Worm (Caenorhabditis elegans) whole organism, dauer: ENCODE data around the gene C35B1.9.

Experiments used
- unc-62 ChIP-seq: sonication (generic microtip); optimal IDR thresholded peaks from 2 replicates; lab custom pipeline; 2017; ENCODE audit warnings: missing biosample characterization, missing genetic modification reagents, missing genetic modification characterization

The C35B1.9 gene

DNA sequence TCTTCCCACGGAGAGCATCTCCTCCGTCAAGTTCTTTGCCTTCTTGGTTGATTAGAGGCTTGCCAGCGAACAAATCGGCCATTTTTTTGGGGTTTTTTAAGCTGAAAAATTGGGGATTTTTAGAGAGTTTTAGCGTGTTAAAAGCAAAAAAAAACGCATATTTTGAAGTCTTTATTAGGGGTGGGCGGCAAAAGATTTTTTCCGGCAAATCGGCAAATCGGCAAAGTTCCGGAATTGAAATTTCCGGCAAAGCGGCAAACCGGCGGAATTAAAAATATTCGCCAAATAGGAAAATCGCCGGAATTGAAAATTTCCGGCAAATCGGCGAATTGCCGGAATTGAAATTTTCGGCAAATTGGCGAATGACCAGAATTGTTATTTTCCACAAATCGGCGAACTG is 3.4 kb upstream of the C35B1.9 start, which contains the start of gene C35B1.5:
Gene C35B1.5 (minus strand): TSS at position 101 of the 400 bp plus-strand sequence.
- no peak for TF ChIP-seq unc-62 (GFP tag; lab: Kevin White, UChicago)

ce11 chrIV:4083094-4083493 is 2.3 kb upstream of the C35B1.9 start:
- no peak for TF ChIP-seq unc-62 (GFP tag; lab: Kevin White, UChicago)

DNA sequence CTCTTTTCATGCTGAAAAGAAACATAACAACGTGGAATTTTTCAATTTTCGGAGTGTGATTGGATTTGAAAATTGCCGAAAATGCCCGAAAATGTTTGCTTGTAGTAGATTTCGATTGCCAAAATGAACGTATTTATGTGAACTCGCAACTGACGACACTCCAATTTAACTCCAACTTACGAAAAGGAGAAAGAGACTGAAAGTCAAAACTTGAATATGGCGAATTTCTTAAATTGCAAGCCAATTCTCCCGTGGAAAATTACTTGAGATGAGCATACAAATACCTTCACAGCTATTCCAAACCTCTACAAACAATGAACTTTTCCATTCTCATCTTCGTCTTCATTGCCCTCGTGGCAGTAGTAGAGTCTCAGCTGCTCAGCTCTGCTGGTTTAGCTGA is 1.9 kb upstream of the C35B1.9 start:
- no peak for TF ChIP-seq unc-62 (GFP tag; lab: Kevin White, UChicago)

DNA sequence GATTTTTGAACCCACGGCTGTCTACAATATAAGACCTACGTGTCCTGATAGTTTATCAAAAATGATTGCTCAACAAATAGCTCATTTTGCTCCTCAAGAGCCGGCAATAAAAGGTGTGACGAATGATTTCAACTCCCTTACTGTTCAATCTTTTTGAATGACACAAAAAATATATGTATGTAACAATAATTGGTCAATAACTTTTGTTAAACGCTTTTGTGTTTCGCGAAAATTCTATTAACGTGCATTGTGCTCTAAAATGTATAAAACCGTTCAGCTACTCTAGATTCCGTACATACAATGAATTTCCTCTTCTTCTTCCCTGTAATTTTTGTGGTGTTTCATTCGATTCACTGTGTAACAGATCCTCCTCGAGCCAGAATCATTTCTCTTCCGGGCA is 1.2 kb downstream of the C35B1.9 start, which contains the start of gene C35B1.4:
Gene C35B1.4 (plus strand): TSS at position 301 of the 400 bp plus-strand sequence.
- TF ChIP-seq unc-62 (GFP tag; lab: Kevin White, UChicago): no peak

ce11 chrIV:4078901-4079300 is 1.8 kb downstream of the C35B1.9 start, which contains the start of gene C35B1.8:
C35B1.8 (minus strand) TSS chrIV:4079001.
- no peak for TF ChIP-seq unc-62 (GFP tag; lab: Kevin White, UChicago)

DNA sequence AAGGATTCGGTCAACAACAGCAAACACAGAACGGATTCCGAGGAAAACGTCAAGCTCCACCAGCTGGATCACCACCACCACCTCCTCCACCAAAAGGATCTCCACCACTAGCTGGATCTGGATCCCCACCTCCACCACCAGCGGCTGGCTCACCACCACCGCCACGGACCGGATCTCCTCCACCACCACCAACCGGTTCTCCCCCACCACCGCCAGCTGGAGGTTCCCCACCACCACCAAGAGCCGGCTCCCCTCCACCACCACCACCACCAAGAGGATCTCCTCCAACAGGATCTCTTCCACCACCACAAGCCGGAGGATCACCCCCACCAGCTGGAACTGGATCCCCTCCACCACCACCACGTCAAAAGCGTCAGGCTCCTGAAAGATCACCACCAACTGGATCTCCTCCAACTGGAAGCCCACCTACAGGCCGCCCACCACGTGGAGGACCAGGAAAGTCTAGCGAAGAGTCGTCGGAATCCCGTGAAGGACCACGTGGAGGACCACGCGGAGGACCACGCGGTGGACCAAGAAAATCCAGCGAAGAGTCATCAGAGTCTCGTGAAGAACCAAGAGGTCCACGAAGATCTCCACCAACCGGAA is 4.0 kb downstream of the C35B1.9 start:
- no peak for TF ChIP-seq unc-62 (GFP tag; lab: Kevin White, UChicago)

DNA sequence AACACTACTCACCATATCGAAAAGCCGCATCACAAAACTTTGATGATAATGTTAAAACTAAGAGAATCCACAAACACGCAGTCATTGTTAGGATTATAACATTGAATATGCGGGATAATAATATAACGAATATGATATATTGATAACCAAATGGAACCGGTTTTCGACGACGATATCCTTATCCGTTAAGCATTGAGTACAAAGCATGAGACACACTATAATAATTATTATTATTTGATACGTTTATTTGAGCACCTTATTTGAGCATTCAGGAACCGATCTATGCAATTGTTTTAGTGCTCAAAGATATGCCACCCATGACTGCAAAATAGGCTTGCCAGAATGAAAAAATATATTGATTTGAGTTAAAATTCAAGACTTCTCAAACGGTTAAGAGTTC is 6.1 kb downstream of the C35B1.9 start, which contains the start of gene W03D2.9:
Gene W03D2.9 (minus strand): TSS at position 101 of the 400 bp plus-strand sequence.
- TF ChIP-seq unc-62 (GFP tag; lab: Kevin White, UChicago): no peak

- TF ChIP-seq unc-62 (GFP tag; lab: Kevin White, UChicago): no peak
These were observed 8.7 kb downstream of the C35B1.9 start, which contains the start of gene pqn-75 for ce11 chrIV:4072027-4072426. pqn-75 (plus strand) TSS chrIV:4072327.

ce11 chrIV:4070810-4071209 is 9.9 kb downstream of the C35B1.9 start:
- no peak for TF ChIP-seq unc-62 (GFP tag; lab: Kevin White, UChicago)

ce11 chrIV:4068480-4068879 is 12.3 kb downstream of the C35B1.9 start, which contains the start of gene fbxb-55:
fbxb-55 (plus strand) TSS chrIV:4068780.
- TF ChIP-seq unc-62 (GFP tag; lab: Kevin White, UChicago): no peak

ce11 chrIV:4067336-4067735 is 13.4 kb downstream of the C35B1.9 start:
- no peak for TF ChIP-seq unc-62 (GFP tag; lab: Kevin White, UChicago)

- TF ChIP-seq unc-62 (GFP tag; lab: Kevin White, UChicago): no peak
These were observed 17.2 kb downstream of the C35B1.9 start, which contains the start of gene ilys-6 for ce11 chrIV:4063573-4063972. ilys-6 (minus strand) TSS chrIV:4063673.

- no peak for TF ChIP-seq unc-62 (GFP tag; lab: Kevin White, UChicago)
These were observed 25.4 kb downstream of the C35B1.9 start for ce11 chrIV:4055297-4055696.

ce11 chrIV:4053405-4053804 is 27.3 kb downstream of the C35B1.9 start:
- TF ChIP-seq unc-62 (GFP tag; lab: Kevin White, UChicago): no peak

ce11 chrIV:4052274-4052673 is 28.5 kb downstream of the C35B1.9 start:
- no peak for TF ChIP-seq unc-62 (GFP tag; lab: Kevin White, UChicago)

ce11 chrIV:4051539-4051938 is 29.2 kb downstream of the C35B1.9 start, which contains the start of gene wrt-5:
wrt-5 (minus strand) TSS chrIV:4051639.
- no peak for TF ChIP-seq unc-62 (GFP tag; lab: Kevin White, UChicago)

DNA sequence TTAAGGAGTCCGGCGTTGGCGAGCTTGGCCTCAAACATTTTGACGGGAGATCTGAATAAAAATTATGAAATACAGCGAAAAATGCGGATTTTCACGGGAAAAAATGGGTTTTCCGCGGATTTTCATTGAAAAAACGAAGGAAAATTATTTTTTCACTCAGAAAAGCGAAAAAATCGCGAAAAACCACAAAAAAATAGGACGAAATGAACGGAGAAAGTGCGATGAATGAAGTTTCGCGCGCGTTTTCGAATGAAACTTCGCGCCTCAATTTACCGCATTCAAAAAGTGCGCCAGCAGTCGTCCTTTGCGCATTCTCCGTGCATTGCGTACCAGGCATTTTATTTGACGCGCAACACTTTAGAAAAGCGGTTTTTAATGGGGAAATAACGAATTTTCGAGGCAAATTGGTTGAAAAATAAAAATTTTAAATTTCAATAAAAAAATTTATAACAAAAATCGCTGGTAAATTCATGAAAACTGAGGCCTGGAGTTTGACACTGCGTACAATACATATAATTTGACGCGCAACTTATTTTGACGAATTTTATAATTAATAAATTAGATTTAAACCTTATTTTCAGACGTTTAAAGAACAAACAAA is 31.2 kb downstream of the C35B1.9 start, which contains the start of gene pcn-1:
Gene pcn-1 (minus strand): TSS at position 51 of the 601 bp plus-strand sequence.
- TF ChIP-seq unc-62 (GFP tag; lab: Kevin White, UChicago): no peak
